Fruit fly (Drosophila melanogaster): ENCODE data around the gene Adi1.

Gene Adi1

dm6 chr3L:10660744-10661589, 2.2 kb upstream of the Adi1 start, which contains the start of the genes CG32066 and CG8003 (continued):
- TF ChIP-seq lilli (GFP tag; optimal IDR thresholded peaks at IDR 0.05) (no peak), CG2129 (GFP tag; IDR thresholded peaks at IDR 0.05; ENCODE audit: partially characterized antibody) (peak; percentile 81), btn (GFP tag; optimal IDR thresholded peaks at IDR 0.05) (no peak), CG12071 (GFP tag; optimal IDR thresholded peaks at IDR 0.05) (peak; percentile 47), Atf6 (GFP tag; IDR thresholded peaks at IDR 0.05) (peak; percentile 40; the same call in 1 of the 2 replicates), Nf-YB (GFP tag; optimal IDR thresholded peaks at IDR 0.05) (peak; percentile 22), CG17361 (GFP tag; IDR thresholded peaks at IDR 0.05) (peak; percentile 66), Sry-δ (GFP tag; optimal IDR thresholded peaks at IDR 0.05) (peak; percentile 57), Gug (GFP tag; IDR thresholded peaks at IDR 0.05) (peak; percentile 67; the same call in 2 of the 4 replicates), zf30C (GFP tag; optimal IDR thresholded peaks at IDR 0.05) (peak; percentile 12), ato (GFP tag; IDR thresholded peaks at IDR 0.05; ENCODE audit: partially characterized antibody) (peak; percentile 80), lab (GFP tag; optimal IDR thresholded peaks at IDR 0.05) (peak; percentile 63), CG8478 (optimal IDR thresholded peaks at IDR 0.05) (no peak), CG4617 (GFP tag; optimal IDR thresholded peaks at IDR 0.05; ENCODE audit: borderline replicate concordance) (peak; percentile 10), cas (GFP tag; IDR thresholded peaks at IDR 0.05) (0 out of 2 replicates have a peak, but pooled peaks have one; percentile 16), amos (GFP tag; IDR thresholded peaks at IDR 0.05; ENCODE audit: partially characterized antibody) (peak; percentile 97), Hr78 (GFP tag; optimal IDR thresholded peaks at IDR 0.05) (no peak), tna (GFP tag; IDR thresholded peaks at IDR 0.05; ENCODE audit: partially characterized antibody) (peak; percentile 86), hb (GFP tag; IDR thresholded peaks at IDR 0.05; ENCODE audit: partially characterized antibody) (no peak; the same call in 2 of the 3 replicates), CG3163 (GFP tag; optimal IDR thresholded peaks at IDR 0.05) (no peak), CG4282 (GFP tag; optimal IDR thresholded peaks at IDR 0.05) (no peak), Dbx (GFP tag; IDR thresholded peaks at IDR 0.05) (peak; percentile 50; the same call in 2 of the 3 replicates), CG14860 (GFP tag; IDR thresholded peaks at IDR 0.05; ENCODE audit: partially characterized antibody) (peak; percentile 90), gfzf (GFP tag; optimal IDR thresholded peaks at IDR 0.05) (peak; percentile 72), CG18011 (GFP tag; optimal IDR thresholded peaks at IDR 0.05) (no peak), ERR (GFP tag; optimal IDR thresholded peaks at IDR 0.05) (no peak), TFAM (GFP tag; optimal IDR thresholded peaks at IDR 0.05) (no peak), CG14965 (GFP tag; optimal IDR thresholded peaks at IDR 0.05; ENCODE audit: borderline replicate concordance) (no peak), zfh2 (GFP tag; optimal IDR thresholded peaks at IDR 0.05) (peak; percentile 27), Hr51 (GFP tag; optimal IDR thresholded peaks at IDR 0.05) (peak in 1 of 2 experiments; percentile 53), CG9876 (GFP tag; optimal IDR thresholded peaks at IDR 0.05) (no peak), kay (GFP tag; optimal IDR thresholded peaks at IDR 0.05) (no peak), CG9609 (GFP tag; optimal IDR thresholded peaks at IDR 0.05) (no peak), Hand (GFP tag; optimal IDR thresholded peaks at IDR 0.05) (peak; percentile 2), Aef1 (GFP tag; IDR thresholded peaks at IDR 0.05) (peak; percentile 65), so (GFP tag; IDR thresholded peaks at IDR 0.05) (0 out of 3 replicates have a peak, but pooled peaks have one; percentile 33), gt (GFP tag; IDR thresholded peaks at IDR 0.05) (no peak), CkIIα-i1 (GFP tag; IDR thresholded peaks at IDR 0.05) (no peak), CG9437 (GFP tag; optimal IDR thresholded peaks at IDR 0.05) (peak; percentile 68), Sox102F (GFP tag; optimal IDR thresholded peaks at IDR 0.05) (peak; percentile 15), Side (GFP tag; optimal IDR thresholded peaks at IDR 0.05) (no peak), CG2202 (tag; optimal IDR thresholded peaks at IDR 0.05) (no peak), CG1647 (GFP tag; optimal IDR thresholded peaks at IDR 0.05) (peak; percentile 1), mirr (GFP tag; optimal IDR thresholded peaks at IDR 0.05) (peak; percentile 8), Gsc (GFP tag; IDR thresholded peaks at IDR 0.05) (no peak), CG11085 (GFP tag; IDR thresholded peaks at IDR 0.05) (0 out of 2 replicates have a peak, but pooled peaks have one; percentile 41), CG33557 (GFP tag; optimal IDR thresholded peaks at IDR 0.05) (peak; percentile 19), Dek (tag; optimal IDR thresholded peaks at IDR 0.05) (peak; percentile 22)
